Fruit fly (Drosophila melanogaster) whole organism, embryonic: ENCODE data around the gene CG12112.

Source experiments
- C15 ChIP-seq: fragments of 200-800 bp; sonication (Bioruptor generic); IDR thresholded peaks from 3 replicates; pipeline ENCODE4 v1.3.6; 2022; ENCODE audit warnings: missing biosample characterization, missing genetic modification characterization
- CG1024 ChIP-seq: fragments of 200-800 bp; sonication (Bioruptor generic); IDR thresholded peaks from 2 replicates; pipeline ENCODE4 v1.3.6; 2022; ENCODE audit warnings: missing biosample characterization, missing genetic modification characterization
- CG10431 ChIP-seq: fragments of 200-800 bp; sonication (Bioruptor generic); optimal IDR thresholded peaks from 3 replicates; lab custom pipeline; 2018; ENCODE audit warnings: missing biosample characterization, mild to moderate bottlenecking, missing genetic modification characterization
- CG10565 ChIP-seq: fragments of 200-800 bp; sonication (Bioruptor generic); optimal IDR thresholded peaks from 3 replicates; lab custom pipeline; 2016; ENCODE audit warnings: missing biosample characterization, mild to moderate bottlenecking, missing genetic modification characterization
- CG10979 ChIP-seq: fragments of 200-800 bp; sonication (Bioruptor generic); optimal IDR thresholded peaks from 2 replicates; lab custom pipeline; 2018; ENCODE audit warnings: missing biosample characterization, mild to moderate bottlenecking, missing genetic modification characterization, moderate library complexity
- CG12942 ChIP-seq: fragments of 200-800 bp; sonication (Bioruptor generic); optimal IDR thresholded peaks from 3 replicates; lab custom pipeline; 2016; ENCODE audit warnings: missing biosample characterization, missing genetic modification characterization
- CG13424 ChIP-seq: fragments of 200-800 bp; sonication (Bioruptor generic); optimal IDR thresholded peaks from 2 replicates; lab custom pipeline; 2019; ENCODE audit warnings: missing biosample characterization, mild to moderate bottlenecking, missing genetic modification characterization, moderate library complexity
- CG13775 ChIP-seq: fragments of 200-800 bp; sonication (Bioruptor generic); optimal IDR thresholded peaks from 3 replicates; lab custom pipeline; 2017; ENCODE audit warnings: missing biosample characterization, mild to moderate bottlenecking, missing genetic modification characterization
- CG14860 ChIP-seq: fragments of 200-800 bp; sonication (Bioruptor generic); IDR thresholded peaks from 3 replicates; pipeline ENCODE4 v1.3.6; 2022; ENCODE audit warnings: missing biosample characterization, missing genetic modification characterization; ENCODE audit not compliant: partially characterized antibody
- CG17328 ChIP-seq: fragments of 200-800 bp; sonication (Bioruptor generic); IDR thresholded peaks from 2 replicates; pipeline ENCODE4 v1.3.6; 2022; ENCODE audit warnings: missing biosample characterization, missing genetic modification characterization
- CG17385 ChIP-seq: fragments of 200-800 bp; sonication (Bioruptor generic); optimal IDR thresholded peaks from 3 replicates; lab custom pipeline; 2018; ENCODE audit warnings: missing biosample characterization, mild to moderate bottlenecking, missing genetic modification characterization
- CG2875 ChIP-seq: fragments of 200-800 bp; sonication (Bioruptor generic); optimal IDR thresholded peaks from 2 replicates; lab custom pipeline; 2017; ENCODE audit warnings: missing biosample characterization, mild to moderate bottlenecking, missing genetic modification characterization, missing genetic modification reagents
- CG34224 ChIP-seq: fragments of 200-800 bp; sonication (Bioruptor generic); IDR thresholded peaks from 3 replicates; pipeline ENCODE4 v1.3.6; 2022; ENCODE audit warnings: missing biosample characterization, missing genetic modification characterization; ENCODE audit not compliant: partially characterized antibody
- CG3847 ChIP-seq: fragments of 200-800 bp; sonication (Bioruptor generic); IDR thresholded peaks from 2 replicates; pipeline ENCODE4 v1.3.6; 2022; ENCODE audit warnings: missing biosample characterization, missing genetic modification characterization
- CG6683 ChIP-seq: fragments of 200-800 bp; sonication (Bioruptor generic); optimal IDR thresholded peaks from 2 replicates; lab custom pipeline; 2017; ENCODE audit warnings: missing biosample characterization, mild to moderate bottlenecking, missing genetic modification characterization, missing genetic modification reagents
- CG6791 ChIP-seq: fragments of 200-800 bp; sonication (Bioruptor generic); IDR thresholded peaks from 3 replicates; pipeline ENCODE4 v1.3.6; 2022; ENCODE audit warnings: missing biosample characterization, missing genetic modification characterization; ENCODE audit not compliant: partially characterized antibody
- CG8089 ChIP-seq: fragments of 200-800 bp; sonication (Bioruptor generic); optimal IDR thresholded peaks from 3 replicates; lab custom pipeline; 2016; ENCODE audit warnings: missing biosample characterization, missing genetic modification characterization
- CG8478 ChIP-seq: fragments of >200 bp; optimal IDR thresholded peaks from 2 replicates; lab custom pipeline; 2018
- CTCF ChIP-seq: fragments of 200-800 bp; sonication (Bioruptor generic); optimal IDR thresholded peaks from 2 replicates; lab custom pipeline; 2017; ENCODE audit warnings: missing biosample characterization, mild to moderate bottlenecking, missing genetic modification characterization, moderate library complexity
- Fer1 ChIP-seq: fragments of 200-800 bp; sonication (Bioruptor generic); optimal IDR thresholded peaks from 2 replicates; lab custom pipeline; 2017; ENCODE audit warnings: missing biosample characterization, mild to moderate bottlenecking, missing genetic modification characterization
- HLHmδ ChIP-seq: fragments of 200-800 bp; sonication (Bioruptor generic); optimal IDR thresholded peaks from 2 replicates; lab custom pipeline; 2018; ENCODE audit warnings: missing biosample characterization, mild to moderate bottlenecking, missing genetic modification characterization, moderate library complexity
- Jarid2 ChIP-seq: fragments of 200-800 bp; sonication (Bioruptor generic); optimal IDR thresholded peaks from 3 replicates; lab custom pipeline; 2017; ENCODE audit warnings: mild to moderate bottlenecking, missing biosample characterization, missing genetic modification reagents, missing genetic modification characterization
- Mad ChIP-seq: fragments of 200-800 bp; sonication (Bioruptor generic); optimal IDR thresholded peaks from 2 replicates; lab custom pipeline; 2016; ENCODE audit warnings: missing biosample characterization, missing genetic modification characterization
- Opbp ChIP-seq: fragments of 200-800 bp; sonication (Bioruptor generic); IDR thresholded peaks from 3 replicates; pipeline ENCODE4 v1.3.6; 2022; ENCODE audit warnings: missing biosample characterization, missing genetic modification characterization; ENCODE audit not compliant: partially characterized antibody
- Pdp1 ChIP-seq, 2 experiments: fragments of 200-800 bp; sonication (Bioruptor generic); optimal IDR thresholded peaks; 3 replicates each; lab custom pipeline; 2016; ENCODE audit warnings: missing biosample characterization in 2 of 2, missing genetic modification characterization in 2 of 2, mild to moderate bottlenecking in 1 of 2, moderate library complexity in 1 of 2
- Ravus ChIP-seq: fragments of 200-800 bp; sonication (Bioruptor generic); IDR thresholded peaks from 2 replicates; pipeline ENCODE4 v1.3.6; 2022; ENCODE audit warnings: missing biosample characterization, missing genetic modification characterization
- Sry-δ ChIP-seq: fragments of 200-800 bp; sonication (Bioruptor generic); optimal IDR thresholded peaks from 2 replicates; lab custom pipeline; 2016; ENCODE audit warnings: missing biosample characterization, missing genetic modification characterization
- Usf ChIP-seq: fragments of 200-800 bp; sonication (Bioruptor generic); optimal IDR thresholded peaks from 2 replicates; lab custom pipeline; 2017; ENCODE audit warnings: missing genotype, missing biosample characterization, missing genetic modification characterization
- Xbp1 ChIP-seq: fragments of 200-800 bp; sonication (Bioruptor generic); optimal IDR thresholded peaks from 3 replicates; lab custom pipeline; 2016; ENCODE audit warnings: missing biosample characterization, mild to moderate bottlenecking, missing genetic modification characterization
- ac ChIP-seq: fragments of 200-800 bp; sonication (Bioruptor generic); optimal IDR thresholded peaks from 3 replicates; lab custom pipeline; 2017; ENCODE audit warnings: missing biosample characterization, mild to moderate bottlenecking, missing genetic modification characterization
- amos ChIP-seq: fragments of 200-800 bp; sonication (Bioruptor generic); IDR thresholded peaks from 2 replicates; pipeline ENCODE4 v1.3.6; 2022; ENCODE audit warnings: missing biosample characterization, missing genetic modification characterization; ENCODE audit not compliant: partially characterized antibody
- bbx ChIP-seq: fragments of 200-800 bp; sonication (Bioruptor generic); IDR thresholded peaks from 2 replicates; pipeline ENCODE4 v1.3.6; 2022; ENCODE audit warnings: missing biosample characterization, missing genetic modification characterization; ENCODE audit not compliant: partially characterized antibody
- chinmo ChIP-seq: fragments of 200-800 bp; sonication (Bioruptor generic); IDR thresholded peaks from 4 replicates; pipeline ENCODE4 v1.3.6; 2022; ENCODE audit warnings: missing biosample characterization, missing genetic modification characterization; ENCODE audit not compliant: partially characterized antibody
- ci ChIP-seq: fragments of 200-800 bp; sonication (Bioruptor generic); IDR thresholded peaks from 3 replicates; pipeline ENCODE4 v1.3.6; 2022; ENCODE audit warnings: missing biosample characterization, missing genetic modification characterization
- crp ChIP-seq, 2 experiments: fragments of 200-800 bp; sonication (Bioruptor generic); optimal IDR thresholded peaks; 2 replicates in 1 of 2; 3 replicates in 1 of 2; lab custom pipeline; 2017; ENCODE audit warnings: missing biosample characterization in 2 of 2, missing genetic modification characterization in 2 of 2, mild to moderate bottlenecking in 1 of 2, moderate library complexity in 1 of 2
- nau ChIP-seq: fragments of 200-800 bp; sonication (Bioruptor generic); optimal IDR thresholded peaks from 3 replicates; lab custom pipeline; 2017; ENCODE audit warnings: missing biosample characterization, mild to moderate bottlenecking, missing genetic modification characterization, missing genetic modification reagents
- nerfin-1 ChIP-seq: fragments of 200-800 bp; sonication (Bioruptor generic); optimal IDR thresholded peaks from 3 replicates; lab custom pipeline; 2019; ENCODE audit warnings: missing biosample characterization, mild to moderate bottlenecking, missing genetic modification characterization, moderate library complexity
- nerfin-2 ChIP-seq: fragments of 200-800 bp; sonication (Bioruptor generic); IDR thresholded peaks from 2 replicates; pipeline ENCODE4 v1.3.6; 2022; ENCODE audit warnings: missing biosample characterization, missing genetic modification characterization; ENCODE audit not compliant: partially characterized antibody
- onecut ChIP-seq: fragments of 200-800 bp; sonication (Bioruptor generic); IDR thresholded peaks from 2 replicates; pipeline ENCODE4 v1.3.6; 2022; ENCODE audit warnings: missing biosample characterization, missing genetic modification characterization
- org-1 ChIP-seq: fragments of 200-800 bp; sonication (Bioruptor generic); optimal IDR thresholded peaks from 2 replicates; lab custom pipeline; 2017; ENCODE audit warnings: missing biosample characterization, missing genetic modification characterization
- psq ChIP-seq: fragments of 200-800 bp; sonication (Bioruptor generic); optimal IDR thresholded peaks from 2 replicates; lab custom pipeline; 2017; ENCODE audit warnings: missing biosample characterization, missing genetic modification characterization
- scrt ChIP-seq: fragments of 200-800 bp; sonication (Bioruptor generic); optimal IDR thresholded peaks from 2 replicates; lab custom pipeline; 2018; ENCODE audit warnings: missing biosample characterization, mild to moderate bottlenecking, missing genetic modification characterization, moderate library complexity
- sqz ChIP-seq: fragments of 200-800 bp; sonication (Bioruptor generic); optimal IDR thresholded peaks from 3 replicates; lab custom pipeline; 2018; ENCODE audit warnings: missing biosample characterization, mild to moderate bottlenecking, missing genetic modification characterization
- tll ChIP-seq, 2 experiments: fragments of 200-800 bp in 1 of 2; fragments of >200 bp in 1 of 2; sonication (Bioruptor generic) in 1 of 2; optimal IDR thresholded peaks; 2 replicates each; lab custom pipeline; 2017 to 2019; ENCODE audit warnings: missing biosample characterization in 2 of 2, missing genetic modification characterization in 2 of 2, mild to moderate bottlenecking in 1 of 2, moderate library complexity in 1 of 2
- toy ChIP-seq: fragments of 200-800 bp; sonication (Bioruptor generic); IDR thresholded peaks from 2 replicates; pipeline ENCODE4 v1.3.6; 2022; ENCODE audit warnings: missing biosample characterization, missing genetic modification characterization
- twi ChIP-seq: fragments of 200-800 bp; optimal IDR thresholded peaks from 2 replicates; lab custom pipeline; 2019; ENCODE audit warnings: missing biosample characterization, mild to moderate bottlenecking, missing genetic modification characterization, moderate library complexity
- zen ChIP-seq: fragments of 200-800 bp; sonication (Bioruptor generic); optimal IDR thresholded peaks from 3 replicates; lab custom pipeline; 2018; ENCODE audit warnings: missing biosample characterization, mild to moderate bottlenecking, missing genetic modification characterization, moderate library complexity

CG12112 gene

DNA sequence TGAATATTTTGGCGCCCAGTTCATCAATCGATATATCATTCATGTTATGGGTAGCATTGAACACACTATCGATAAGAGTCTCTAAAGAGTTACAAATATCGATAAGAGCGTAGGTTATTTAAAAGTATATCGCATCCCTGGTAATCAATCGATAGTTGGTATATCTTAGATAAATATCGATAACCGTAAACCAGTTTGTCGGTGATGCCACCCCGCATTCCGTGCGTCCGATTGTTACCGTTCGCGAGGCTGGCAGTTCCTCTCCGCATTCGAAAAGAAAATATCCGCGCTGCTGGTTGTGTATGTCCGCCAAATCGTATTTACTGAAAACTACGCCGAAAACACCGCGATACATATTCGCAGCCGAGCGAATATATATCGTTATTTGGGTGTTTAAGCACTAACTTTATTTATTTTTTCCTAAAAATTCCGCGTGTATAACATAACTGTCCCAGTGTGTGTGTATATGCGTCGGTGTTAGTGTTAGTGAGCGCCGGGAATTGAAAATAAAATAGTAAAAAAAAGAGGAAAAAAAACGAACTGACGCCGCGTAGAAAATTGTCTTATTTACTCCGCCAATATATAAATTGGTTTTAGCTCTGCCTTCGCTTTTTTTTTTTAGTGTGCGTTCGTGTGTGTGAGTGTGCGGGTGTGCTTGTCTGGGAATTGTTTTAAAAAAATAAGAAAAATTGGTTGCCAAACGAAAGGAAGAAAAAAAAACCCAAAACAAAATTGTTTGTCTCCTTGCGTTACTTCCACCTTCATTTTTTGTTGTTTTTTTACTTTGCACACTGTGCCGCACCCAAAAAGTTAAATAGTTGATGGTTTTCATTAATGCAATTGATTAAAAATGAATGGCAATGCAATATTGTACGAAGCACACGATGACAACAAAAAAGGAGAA is 42.6 kb downstream of the CG12112 start, which contains the start of gene Nrg (continued):
- TF ChIP-seq Ravus (no peak), CG1024 (GFP tag; lab: Robert Waterston, UW) (peak; percentile 36; the same call in 1 of the 2 replicates), Xbp1 (peak; percentile 21), nerfin-2 (GFP tag; lab: Robert Waterston, UW) (peak; percentile 98), chinmo (peak; percentile 99), org-1 (GFP tag; lab: Kevin White, UChicago) (no peak), scrt (GFP tag; lab: Kevin White, UChicago) (peak; percentile 16), CG8478 (no peak), ac (GFP tag; lab: Kevin White, UChicago) (no peak), Pdp1 (GFP tag; optimal IDR thresholded peaks at IDR 0.05; lab: Kevin White, UChicago) (peak; percentile 16 to 61), CG17328 (0 out of 2 replicates have a peak, but pooled peaks have one; percentile 28), CG10979 (tag; lab: Kevin White, UChicago) (peak; percentile 1), CG17385 (peak; percentile 13), nerfin-1 (tag; lab: Kevin White, UChicago) (peak; percentile 57), toy (GFP tag; lab: Robert Waterston, UW) (no peak), ci (GFP tag; lab: Robert Waterston, UW) (peak; percentile 80; the same call in 2 of the 3 replicates), Sry-δ (GFP tag; lab: Kevin White, UChicago) (peak; percentile 93), crp (GFP tag; optimal IDR thresholded peaks at IDR 0.05; lab: Kevin White, UChicago) (peak in 1 of 2 experiments; percentile 9), bbx (peak; percentile 100), CG8089 (GFP tag; lab: Kevin White, UChicago) (peak; percentile 9), Opbp (GFP tag; lab: Robert Waterston, UW) (peak; percentile 98), CTCF (GFP tag; lab: Kevin White, UChicago) (peak; percentile 44), CG2875 (GFP tag; lab: Kevin White, UChicago) (peak; percentile 36), CG6791 (GFP tag; lab: Robert Waterston, UW) (peak; percentile 99), CG34224 (GFP tag; lab: Robert Waterston, UW) (peak; percentile 100), sqz (GFP tag; lab: Kevin White, UChicago) (peak; percentile 75), Mad (peak; percentile 19), CG10565 (GFP tag; lab: Kevin White, UChicago) (no peak), CG14860 (GFP tag; lab: Robert Waterston, UW) (peak; percentile 98), nau (GFP tag; lab: Kevin White, UChicago) (peak; percentile 22), CG6683 (GFP tag; lab: Kevin White, UChicago) (no peak), psq (GFP tag; lab: Kevin White, UChicago) (no peak), CG13775 (GFP tag; lab: Kevin White, UChicago) (peak; percentile 35), twi (tag; lab: Kevin White, UChicago) (no peak), tll (GFP tag; optimal IDR thresholded peaks at IDR 0.05; lab: Kevin White, UChicago) (no peak), C15 (GFP tag; lab: Robert Waterston, UW) (no peak), CG12942 (peak; percentile 1), onecut (peak; percentile 39; the same call in 1 of the 2 replicates), CG10431 (GFP tag; lab: Kevin White, UChicago) (no peak), zen (tag; lab: Kevin White, UChicago) (peak; percentile 68), Fer1 (GFP tag; lab: Kevin White, UChicago) (peak; percentile 66), HLHmδ (GFP tag; lab: Kevin White, UChicago) (peak; percentile 70), CG3847 (peak; percentile 75), Jarid2 (peak; percentile 86), Usf (GFP tag; lab: Kevin White, UChicago) (no peak), CG13424 (tag; lab: Kevin White, UChicago) (peak; percentile 37), amos (GFP tag; lab: Robert Waterston, UW) (peak; percentile 99)
